Fruit fly (Drosophila melanogaster) whole organism, wandering third instar larva: ENCODE measurements around the gene ds.

Source experiments
- Abd-B ChIP-seq: fragments of >200 bp; optimal IDR thresholded peaks from 2 replicates; lab custom pipeline; 2017; ENCODE audit warnings: missing biosample characterization, missing genetic modification characterization
- Vsx2 ChIP-seq: fragments of 200-300, 225-300 bp; sonication (Bioruptor generic); optimal IDR thresholded peaks from 2 replicates; lab custom pipeline; 2018; ENCODE audit warnings: missing biosample characterization, missing genetic modification characterization; ENCODE audit not compliant: partially characterized antibody
- br ChIP-seq: fragments of 200-800 bp; sonication (Bioruptor generic); optimal IDR thresholded peaks from 2 replicates; lab custom pipeline; 2016; ENCODE audit warnings: missing biosample characterization, missing genetic modification characterization
- h ChIP-seq: fragments of 200-800 bp; sonication (Bioruptor generic); optimal IDR thresholded peaks from 3 replicates; lab custom pipeline; 2016; ENCODE audit warnings: missing biosample characterization, mild to moderate bottlenecking, missing genetic modification characterization
- psq ChIP-seq: fragments of 200-800 bp; sonication (Bioruptor generic); optimal IDR thresholded peaks from 3 replicates; lab custom pipeline; 2017; ENCODE audit warnings: missing biosample characterization, mild to moderate bottlenecking, missing genetic modification characterization, moderate library complexity
- sv ChIP-seq: fragments of 200-800 bp; sonication (Bioruptor generic); optimal IDR thresholded peaks from 3 replicates; lab custom pipeline; 2016; ENCODE audit warnings: missing biosample characterization, missing genetic modification characterization

DNA sequence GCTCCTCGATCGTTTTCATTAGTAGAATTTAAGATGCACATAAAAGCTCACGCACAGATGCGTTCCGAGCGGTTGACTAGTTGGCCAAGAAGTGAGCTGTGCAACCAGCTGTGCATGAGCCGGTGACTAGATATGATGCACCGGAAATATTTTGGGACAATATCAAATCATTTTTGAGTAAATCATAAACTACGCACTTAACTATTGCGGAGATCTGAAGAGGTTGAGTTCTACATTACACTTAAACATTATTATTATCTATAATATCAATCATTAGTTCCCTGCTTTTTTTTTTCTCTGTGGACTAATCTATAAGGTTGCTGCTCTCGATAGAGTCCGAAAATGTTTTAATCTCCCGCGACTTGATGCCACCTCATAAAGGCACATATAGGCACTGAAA, 31.7 kb downstream of the ds start:
- TF ChIP-seq h (no peak), sv (GFP tag; lab: Kevin White, UChicago) (no peak), br (GFP tag; lab: Kevin White, UChicago) (no peak), psq (GFP tag; lab: Kevin White, UChicago) (no peak), Abd-B (GFP tag; lab: Kevin White, UChicago) (no peak), Vsx2 (GFP tag; lab: Kevin White, UChicago) (no peak)
